Fruit fly (Drosophila melanogaster) whole organism: Measurements from ENCODE around the gene Vajk1.

Experiments used
- Dll ChIP-seq: fragments of >200 bp; optimal IDR thresholded peaks from 2 replicates; lab custom pipeline; 2017
- pan ChIP-seq: fragments of >200 bp; optimal IDR thresholded peaks from 2 replicates; lab custom pipeline; 2017

dm6 chr2L:13928461-13928860 lies 5.1 kb upstream of the Vajk1 start:
- TF ChIP-seq pan (lab: Kevin White, UChicago) (no peak), Dll (lab: Kevin White, UChicago) (no peak)
